Fruit fly (Drosophila melanogaster): ENCODE results near the gene CG45489.
"Not testable (repeated sequence)": the region's sequence is repeated elsewhere in the genome, so short reads cannot be mapped to it uniquely, and the experiment has no call there.

dm6 chrX:19948773-19949172 lies 19.8 kb upstream of the CG45489 start, which contains the start of gene CG45493:
- TF ChIP-seq CG8478, CTCF (optimal IDR thresholded peaks at IDR 0.05): not testable (repeated sequence)

All from S2 (cell line).